Fruit fly (Drosophila melanogaster) whole organism, embryonic: ENCODE measurements around the gene yrt.

ENCODE experiments used
- CG10147 ChIP-seq: fragments of 200-800 bp; sonication (Bioruptor generic); optimal IDR thresholded peaks from 2 replicates; lab custom pipeline; 2019; ENCODE audit warnings: missing biosample characterization, mild to moderate bottlenecking, missing genetic modification characterization, moderate library complexity
- CG10209 ChIP-seq: fragments of 200-800 bp; sonication (Bioruptor generic); optimal IDR thresholded peaks from 3 replicates; lab custom pipeline; 2017; ENCODE audit warnings: missing biosample characterization, mild to moderate bottlenecking, missing genetic modification characterization, missing genetic modification reagents
- CG11093 ChIP-seq: fragments of 200-800 bp; sonication (Bioruptor generic); IDR thresholded peaks from 3 replicates; pipeline ENCODE4 v1.3.6; 2022; ENCODE audit warnings: missing biosample characterization, missing genetic modification characterization
- CG12071 ChIP-seq: fragments of 200-800 bp; sonication (Bioruptor generic); optimal IDR thresholded peaks from 3 replicates; lab custom pipeline; 2018; ENCODE audit warnings: missing biosample characterization, mild to moderate bottlenecking, missing genetic modification characterization
- CG12219 ChIP-seq: fragments of 200-800 bp; sonication (Bioruptor generic); optimal IDR thresholded peaks from 3 replicates; lab custom pipeline; 2018; ENCODE audit warnings: missing biosample characterization, mild to moderate bottlenecking, missing genetic modification characterization
- CG12391 ChIP-seq: fragments of 200-800 bp; sonication (Bioruptor generic); optimal IDR thresholded peaks from 3 replicates; lab custom pipeline; 2018; ENCODE audit warnings: missing biosample characterization, mild to moderate bottlenecking, missing genetic modification characterization, moderate library complexity
- CG12769 ChIP-seq: fragments of 200-800 bp; sonication (Bioruptor generic); optimal IDR thresholded peaks from 2 replicates; lab custom pipeline; 2019; ENCODE audit warnings: missing biosample characterization, mild to moderate bottlenecking, missing genetic modification characterization, moderate library complexity
- CG13296 ChIP-seq: fragments of 200-800 bp; sonication (Bioruptor generic); optimal IDR thresholded peaks from 3 replicates; lab custom pipeline; 2018; ENCODE audit warnings: missing biosample characterization, mild to moderate bottlenecking, missing genetic modification characterization
- CG13624 ChIP-seq: fragments of 200-800 bp; sonication (Bioruptor generic); optimal IDR thresholded peaks from 2 replicates; lab custom pipeline; 2016; ENCODE audit warnings: missing biosample characterization, missing genetic modification characterization
- CG14667 ChIP-seq: fragments of 200-800 bp; sonication (Bioruptor generic); IDR thresholded peaks from 2 replicates; pipeline ENCODE4 v1.3.6; 2022; ENCODE audit warnings: missing biosample characterization, missing genetic modification characterization
- CG17328 ChIP-seq: fragments of 200-800 bp; sonication (Bioruptor generic); IDR thresholded peaks from 2 replicates; pipeline ENCODE4 v1.3.6; 2022; ENCODE audit warnings: missing biosample characterization, missing genetic modification characterization
- CG17829 ChIP-seq: fragments of 200-800 bp; optimal IDR thresholded peaks from 2 replicates; lab custom pipeline; 2019; ENCODE audit warnings: missing biosample characterization, mild to moderate bottlenecking, missing genetic modification characterization, moderate library complexity
- CG18764 ChIP-seq: fragments of 200-800 bp; sonication (Bioruptor generic); optimal IDR thresholded peaks from 3 replicates; lab custom pipeline; 2016; ENCODE audit warnings: missing biosample characterization, missing genetic modification characterization
- CG2129 ChIP-seq: fragments of 200-800 bp; sonication (Bioruptor generic); IDR thresholded peaks from 2 replicates; pipeline ENCODE4 v1.3.6; 2022; ENCODE audit warnings: missing biosample characterization, missing genetic modification characterization; ENCODE audit not compliant: partially characterized antibody
- CG31388 ChIP-seq: fragments of 200-800 bp; sonication (Bioruptor generic); optimal IDR thresholded peaks from 2 replicates; lab custom pipeline; 2016; ENCODE audit warnings: missing biosample characterization, missing genetic modification characterization
- CG5953 ChIP-seq: fragments of 200-800 bp; sonication (Bioruptor generic); IDR thresholded peaks from 2 replicates; pipeline ENCODE4 v1.3.6; 2022; ENCODE audit warnings: missing biosample characterization, missing genetic modification characterization
- CG6272 ChIP-seq: fragments of 200-800 bp; sonication (Bioruptor generic); IDR thresholded peaks from 2 replicates; pipeline ENCODE4 v1.3.6; 2022; ENCODE audit warnings: missing biosample characterization, missing genetic modification characterization
- CG6654 ChIP-seq: fragments of 200-800 bp; sonication (Bioruptor generic); optimal IDR thresholded peaks from 2 replicates; lab custom pipeline; 2017; ENCODE audit warnings: missing biosample characterization, mild to moderate bottlenecking, missing genetic modification characterization
- CG7786 ChIP-seq: fragments of 200-800 bp; sonication (Bioruptor generic); optimal IDR thresholded peaks from 2 replicates; lab custom pipeline; 2016; ENCODE audit warnings: missing biosample characterization, missing genetic modification characterization
- CG9215 ChIP-seq: fragments of 200-800 bp; sonication (Bioruptor generic); IDR thresholded peaks from 2 replicates; pipeline ENCODE4 v1.3.6; 2022; ENCODE audit warnings: missing biosample characterization, missing genetic modification characterization
- CG9797 ChIP-seq: fragments of 200-800 bp; sonication (Bioruptor generic); optimal IDR thresholded peaks from 3 replicates; lab custom pipeline; 2018; ENCODE audit warnings: missing biosample characterization, mild to moderate bottlenecking, missing genetic modification characterization
- D ChIP-seq, 2 experiments: fragments of 200-800 bp in 1 of 2; fragments of >200 bp in 1 of 2; sonication (Bioruptor generic) in 1 of 2; optimal IDR thresholded peaks; 2 replicates in 1 of 2; 3 replicates in 1 of 2; lab custom pipeline; 2017; ENCODE audit warnings: mild to moderate bottlenecking in 1 of 2, missing biosample characterization in 1 of 2, missing genetic modification characterization in 1 of 2, missing genetic modification reagents in 1 of 2
- Dp ChIP-seq: fragments of 200-800 bp; sonication (Bioruptor generic); optimal IDR thresholded peaks from 2 replicates; lab custom pipeline; 2018; ENCODE audit warnings: missing biosample characterization, mild to moderate bottlenecking, missing genetic modification characterization, moderate library complexity
- ERR ChIP-seq: fragments of 200-800 bp; sonication (Bioruptor generic); optimal IDR thresholded peaks from 2 replicates; lab custom pipeline; 2016; ENCODE audit warnings: missing biosample characterization, missing genetic modification characterization
- Elba2 ChIP-seq: fragments of 200-800 bp; sonication (Bioruptor generic); optimal IDR thresholded peaks from 3 replicates; lab custom pipeline; 2016; ENCODE audit warnings: missing biosample characterization, missing genetic modification characterization
- Fer3 ChIP-seq: fragments of 200-800 bp; sonication (Bioruptor generic); optimal IDR thresholded peaks from 2 replicates; lab custom pipeline; 2018; ENCODE audit warnings: missing biosample characterization, mild to moderate bottlenecking, missing genetic modification characterization, moderate library complexity
- H2.0 ChIP-seq: fragments of 200-800 bp; sonication (Bioruptor generic); IDR thresholded peaks from 2 replicates; pipeline ENCODE4 v1.3.6; 2022; ENCODE audit warnings: missing biosample characterization, missing genetic modification characterization
- Hmr ChIP-seq: fragments of 200-800 bp; sonication (Bioruptor generic); optimal IDR thresholded peaks from 3 replicates; lab custom pipeline; 2017; ENCODE audit warnings: mild to moderate bottlenecking, missing biosample characterization, missing genetic modification reagents, missing genetic modification characterization
- Kr ChIP-seq: fragments of 200-800 bp; sonication (Bioruptor generic); optimal IDR thresholded peaks from 2 replicates; lab custom pipeline; 2017; ENCODE audit warnings: missing biosample characterization, mild to moderate bottlenecking, missing genetic modification characterization
- NK7.1 ChIP-seq: fragments of 200-800 bp; sonication (Bioruptor generic); optimal IDR thresholded peaks from 3 replicates; lab custom pipeline; 2016; ENCODE audit warnings: missing biosample characterization, missing genetic modification characterization
- Ptx1 ChIP-seq: fragments of 200-800 bp; sonication (Bioruptor generic); IDR thresholded peaks from 2 replicates; pipeline ENCODE4 v1.3.6; 2022; ENCODE audit warnings: missing biosample characterization, missing genetic modification characterization
- Ravus ChIP-seq: fragments of 200-800 bp; sonication (Bioruptor generic); IDR thresholded peaks from 2 replicates; pipeline ENCODE4 v1.3.6; 2022; ENCODE audit warnings: missing biosample characterization, missing genetic modification characterization
- Rfx ChIP-seq: fragments of 200-800 bp; sonication (Bioruptor generic); IDR thresholded peaks from 2 replicates; pipeline ENCODE4 v1.3.6; 2022; ENCODE audit warnings: missing biosample characterization, missing genetic modification characterization
- Sin3A ChIP-seq: fragments of >200 bp; optimal IDR thresholded peaks from 2 replicates; lab custom pipeline; 2018
- ap ChIP-seq: fragments of 200-800 bp; sonication (Bioruptor generic); IDR thresholded peaks from 2 replicates; pipeline ENCODE4 v1.3.6; 2022; ENCODE audit warnings: missing biosample characterization, missing genetic modification characterization
- ase ChIP-seq: fragments of 200-800 bp; sonication (Bioruptor generic); IDR thresholded peaks from 3 replicates; pipeline ENCODE4 v1.3.6; 2022; ENCODE audit warnings: missing biosample characterization, missing genetic modification characterization
- ato ChIP-seq: fragments of 200-800 bp; sonication (Bioruptor generic); IDR thresholded peaks from 2 replicates; pipeline ENCODE4 v1.3.6; 2022; ENCODE audit warnings: missing biosample characterization, missing genetic modification characterization; ENCODE audit not compliant: partially characterized antibody
- bbx ChIP-seq: fragments of 200-800 bp; sonication (Bioruptor generic); IDR thresholded peaks from 2 replicates; pipeline ENCODE4 v1.3.6; 2022; ENCODE audit warnings: missing biosample characterization, missing genetic modification characterization; ENCODE audit not compliant: partially characterized antibody
- eyg ChIP-seq: fragments of 200-800 bp; sonication (Bioruptor generic); optimal IDR thresholded peaks from 3 replicates; lab custom pipeline; 2016; ENCODE audit warnings: missing biosample characterization, missing genetic modification characterization
- fd102C ChIP-seq: fragments of 200-800 bp; sonication (Bioruptor generic); optimal IDR thresholded peaks from 2 replicates; lab custom pipeline; 2018; ENCODE audit warnings: missing biosample characterization, mild to moderate bottlenecking, missing genetic modification characterization, moderate library complexity
- grau ChIP-seq: fragments of 200-800 bp; optimal IDR thresholded peaks from 3 replicates; lab custom pipeline; 2019; ENCODE audit warnings: missing biosample characterization, mild to moderate bottlenecking, missing genetic modification characterization, moderate library complexity
- grn ChIP-seq: fragments of 200-800 bp; sonication (Bioruptor generic); optimal IDR thresholded peaks from 3 replicates; lab custom pipeline; 2017; ENCODE audit warnings: missing biosample characterization, missing genetic modification characterization
- ham ChIP-seq: fragments of 200-800 bp; sonication (Bioruptor generic); IDR thresholded peaks from 2 replicates; pipeline ENCODE4 v1.3.6; 2022; ENCODE audit warnings: missing biosample characterization, missing genetic modification characterization
- mirr ChIP-seq: fragments of 200-800 bp; sonication (Bioruptor generic); optimal IDR thresholded peaks from 3 replicates; lab custom pipeline; 2018; ENCODE audit warnings: missing biosample characterization, mild to moderate bottlenecking, missing genetic modification characterization
- nerfin-2 ChIP-seq: fragments of 200-800 bp; sonication (Bioruptor generic); IDR thresholded peaks from 2 replicates; pipeline ENCODE4 v1.3.6; 2022; ENCODE audit warnings: missing biosample characterization, missing genetic modification characterization; ENCODE audit not compliant: partially characterized antibody
- ro ChIP-seq: fragments of 200-800 bp; sonication (Bioruptor generic); IDR thresholded peaks from 2 replicates; pipeline ENCODE4 v1.3.6; 2022; ENCODE audit warnings: missing biosample characterization, missing genetic modification characterization
- sd ChIP-seq: fragments of 200-800 bp; sonication (Bioruptor generic); optimal IDR thresholded peaks from 3 replicates; lab custom pipeline; 2018; ENCODE audit warnings: missing biosample characterization, mild to moderate bottlenecking, missing genetic modification characterization, moderate library complexity
- sim ChIP-seq: fragments of 200-800 bp; sonication (Bioruptor generic); IDR thresholded peaks from 2 replicates; pipeline ENCODE4 v1.3.6; 2022; ENCODE audit warnings: missing biosample characterization, missing genetic modification characterization
- tll ChIP-seq, 2 experiments: fragments of 200-800 bp in 1 of 2; fragments of >200 bp in 1 of 2; sonication (Bioruptor generic) in 1 of 2; optimal IDR thresholded peaks; 2 replicates each; lab custom pipeline; 2017 to 2019; ENCODE audit warnings: missing biosample characterization in 2 of 2, missing genetic modification characterization in 2 of 2, mild to moderate bottlenecking in 1 of 2, moderate library complexity in 1 of 2
- trh ChIP-seq: fragments of 200-800 bp; sonication (Bioruptor generic); optimal IDR thresholded peaks from 2 replicates; lab custom pipeline; 2016; ENCODE audit warnings: missing biosample characterization, missing genetic modification characterization
- zen2 ChIP-seq: fragments of 200-800 bp; sonication (Bioruptor generic); IDR thresholded peaks from 3 replicates; pipeline ENCODE4 v1.3.6; 2022; ENCODE audit warnings: missing biosample characterization, missing genetic modification characterization; ENCODE audit not compliant: partially characterized antibody

Gene yrt

dm6 chr3R:13446489-13446888, 11.7 kb upstream of the yrt start (continued):
- TF ChIP-seq CG7786 (GFP tag; lab: Kevin White, UChicago) (no peak), tll (GFP tag; optimal IDR thresholded peaks at IDR 0.05; lab: Kevin White, UChicago) (no peak), CG12391 (tag; lab: Kevin White, UChicago) (peak; percentile 46), ase (no peak), H2.0 (GFP tag; lab: Robert Waterston, UW) (no peak), ap (GFP tag; lab: Robert Waterston, UW) (no peak), sd (peak; percentile 12), CG5953 (GFP tag; lab: Robert Waterston, UW) (no peak), ato (GFP tag; lab: Robert Waterston, UW) (no peak), CG12219 (GFP tag; lab: Kevin White, UChicago) (no peak), CG6654 (GFP tag; lab: Kevin White, UChicago) (no peak), D (optimal IDR thresholded peaks at IDR 0.05; lab: Kevin White, UChicago) (no peak), D (GFP tag; optimal IDR thresholded peaks at IDR 0.05; lab: Kevin White, UChicago) (peak; percentile 13), Elba2 (GFP tag; lab: Kevin White, UChicago) (no peak), CG9797 (no peak), ham (GFP tag; lab: Robert Waterston, UW) (no peak), grau (peak; percentile 75), CG14667 (no peak), zen2 (GFP tag; lab: Robert Waterston, UW) (no peak), CG12071 (GFP tag; lab: Kevin White, UChicago) (no peak), Sin3A (lab: Kevin White, UChicago) (no peak), trh (GFP tag; lab: Kevin White, UChicago) (no peak), Kr (GFP tag; lab: Kevin White, UChicago) (no peak), Ravus (GFP tag; lab: Robert Waterston, UW) (no peak), nerfin-2 (GFP tag; lab: Robert Waterston, UW) (no peak), CG13296 (peak; percentile 13), bbx (GFP tag; lab: Robert Waterston, UW) (no peak), CG17328 (no peak; the same call in 1 of the 2 replicates), CG11093 (GFP tag; lab: Robert Waterston, UW) (no peak), Hmr (no peak), CG2129 (GFP tag; lab: Robert Waterston, UW) (no peak), sim (GFP tag; lab: Robert Waterston, UW) (no peak), Fer3 (tag; lab: Kevin White, UChicago) (peak; percentile 42), CG13624 (GFP tag; lab: Kevin White, UChicago) (no peak), fd102C (GFP tag; lab: Kevin White, UChicago) (no peak), Dp (GFP tag; lab: Kevin White, UChicago) (no peak), CG10147 (GFP tag; lab: Kevin White, UChicago) (no peak), NK7.1 (GFP tag; lab: Kevin White, UChicago) (no peak), Ptx1 (GFP tag; lab: Robert Waterston, UW) (peak; percentile 34), Rfx (GFP tag; lab: Robert Waterston, UW) (peak; percentile 54), ro (GFP tag; lab: Robert Waterston, UW) (no peak), CG12769 (tag; lab: Kevin White, UChicago) (no peak), grn (GFP tag; lab: Kevin White, UChicago) (no peak), CG10209 (GFP tag; lab: Kevin White, UChicago) (peak; percentile 34), CG17829 (tag; lab: Kevin White, UChicago) (peak; percentile 61), CG6272 (GFP tag; lab: Robert Waterston, UW) (0 out of 2 replicates have a peak, but pooled peaks have one; percentile 11), ERR (GFP tag; lab: Kevin White, UChicago) (no peak), CG9215 (GFP tag; lab: Robert Waterston, UW) (0 out of 2 replicates have a peak, but pooled peaks have one; percentile 15), CG31388 (GFP tag; lab: Kevin White, UChicago) (no peak), CG18764 (GFP tag; lab: Kevin White, UChicago) (peak; percentile 5), mirr (GFP tag; lab: Kevin White, UChicago) (no peak), eyg (GFP tag; lab: Kevin White, UChicago) (no peak)
